Worm (Caenorhabditis elegans): ENCODE data around the gene nhr-13.

Gene nhr-13

ce11 chrV:2177307-2177764 is 14.9 kb upstream of the nhr-13 start, which contains the start of gene srbc-17:
Gene srbc-17, plus strand, starts transcription at chrV:2177714.
- TF ChIP-seq pha-4 (tag; optimal IDR thresholded peaks at IDR 0.05) (no peak), hmg-11 (tag; optimal IDR thresholded peaks at IDR 0.05) (no peak), unc-62 (GFP tag; optimal IDR thresholded peaks at IDR 0.05) (no peak), lin-39 (tag; optimal IDR thresholded peaks at IDR 0.05) (no peak), nhr-12 (tag; optimal IDR thresholded peaks at IDR 0.05) (no peak), ceh-9 (tag; optimal IDR thresholded peaks at IDR 0.05) (no peak), nhr-76 (tag; optimal IDR thresholded peaks at IDR 0.05) (no peak), egl-27 (tag; optimal IDR thresholded peaks at IDR 0.05) (no peak), ceh-28 (tag; optimal IDR thresholded peaks at IDR 0.05) (no peak), fos-1 (tag; optimal IDR thresholded peaks at IDR 0.05) (no peak), snpc-4 (tag; optimal IDR thresholded peaks at IDR 0.05) (no peak), nhr-11 (tag; optimal IDR thresholded peaks at IDR 0.05) (no peak), elt-2 (tag; optimal IDR thresholded peaks at IDR 0.05) (no peak), sea-2 (GFP tag; optimal IDR thresholded peaks at IDR 0.05) (no peak), nhr-28 (tag; optimal IDR thresholded peaks at IDR 0.05) (no peak), lsy-12 (tag; optimal IDR thresholded peaks at IDR 0.05) (no peak), tbx-2 (tag; optimal IDR thresholded peaks at IDR 0.05) (no peak), nhr-77 (tag; optimal IDR thresholded peaks at IDR 0.05) (no peak)

DNA sequence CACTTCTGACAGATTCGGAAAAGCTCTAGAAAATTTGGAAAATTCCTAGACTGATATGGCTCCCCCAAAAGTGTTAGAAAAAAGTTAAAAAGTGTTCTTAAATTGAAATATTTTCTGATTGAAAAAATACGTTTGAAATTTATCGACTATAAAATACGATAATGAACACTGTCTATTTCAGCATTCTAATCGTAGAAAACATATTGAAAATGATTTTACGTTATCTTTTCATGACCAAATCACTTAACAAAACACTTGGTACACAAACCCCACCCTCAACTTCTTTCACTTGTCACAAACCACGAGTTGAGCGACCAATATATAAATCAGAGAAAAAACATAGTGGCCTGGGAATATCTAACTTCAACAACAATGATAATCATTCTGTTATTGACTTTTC is 13.1 kb upstream of the nhr-13 start, which contains the start of gene cyp-33C1:
Gene cyp-33C1 (plus strand): TSS at position 301 of the 400 bp plus-strand sequence.
- no peak for TF ChIP-seq fkh-2 (tag; optimal IDR thresholded peaks at IDR 0.05)
- TF ChIP-seq nhr-25 (tag; optimal IDR thresholded peaks at IDR 0.05) = no peak
- TF ChIP-seq snpc-4 (tag; optimal IDR thresholded peaks at IDR 0.05) = no peak
- TF ChIP-seq eor-1 (tag; optimal IDR thresholded peaks at IDR 0.05) = no peak
- TF ChIP-seq hmg-11 (tag; optimal IDR thresholded peaks at IDR 0.05) = no peak
- no peak for TF ChIP-seq ZK546.5 (tag; optimal IDR thresholded peaks at IDR 0.05)
- no peak for TF ChIP-seq ztf-4 (tag; optimal IDR thresholded peaks at IDR 0.05)
- TF ChIP-seq egl-5 (tag; optimal IDR thresholded peaks at IDR 0.05) = no peak
- no peak for TF ChIP-seq jun-1 (tag; optimal IDR thresholded peaks at IDR 0.05)
- no peak for TF ChIP-seq lsy-12 (tag; optimal IDR thresholded peaks at IDR 0.05)

ce11 chrV:2181738-2182137 is 10.5 kb upstream of the nhr-13 start, which contains the start of gene srbc-16:
Gene srbc-16, plus strand, starts transcription at chrV:2182038.
- TF ChIP-seq zag-1 (tag; optimal IDR thresholded peaks at IDR 0.05) (no peak), mdl-1 (tag; optimal IDR thresholded peaks at IDR 0.05) (no peak), fos-1 (tag; optimal IDR thresholded peaks at IDR 0.05) (no peak), nhr-12 (tag; optimal IDR thresholded peaks at IDR 0.05) (no peak), nhr-28 (tag; optimal IDR thresholded peaks at IDR 0.05) (no peak), nhr-25 (tag; optimal IDR thresholded peaks at IDR 0.05) (no peak), lsy-12 (tag; optimal IDR thresholded peaks at IDR 0.05) (no peak), egl-5 (tag; optimal IDR thresholded peaks at IDR 0.05) (no peak), egl-27 (tag; optimal IDR thresholded peaks at IDR 0.05) (no peak), nhr-67 (tag; optimal IDR thresholded peaks at IDR 0.05) (no peak), unc-62 (GFP tag; optimal IDR thresholded peaks at IDR 0.05) (no peak), ama-1 (optimal IDR thresholded peaks at IDR 0.05) (no peak), tbx-2 (tag; optimal IDR thresholded peaks at IDR 0.05) (no peak), elt-3 (tag; optimal IDR thresholded peaks at IDR 0.05) (no peak)

ce11 chrV:2183162-2183561 is 9.1 kb upstream of the nhr-13 start, which contains the start of gene cyp-33C2:
Gene cyp-33C2, plus strand, starts transcription at chrV:2183488.
- no peak for TF ChIP-seq skn-1 (tag; optimal IDR thresholded peaks at IDR 0.05)
- no peak for TF ChIP-seq lin-15B (tag; optimal IDR thresholded peaks at IDR 0.05)
- TF ChIP-seq nhr-23 (tag; optimal IDR thresholded peaks at IDR 0.05) = no peak
- TF ChIP-seq ceh-9 (tag; optimal IDR thresholded peaks at IDR 0.05) = no peak
- no peak for TF ChIP-seq daf-12 (tag; optimal IDR thresholded peaks at IDR 0.05)
- TF ChIP-seq aly-2 (tag; optimal IDR thresholded peaks at IDR 0.05) = no peak
- no peak for TF ChIP-seq ztf-11 (tag; optimal IDR thresholded peaks at IDR 0.05)
- TF ChIP-seq snpc-4 (tag; optimal IDR thresholded peaks at IDR 0.05) = no peak
- no peak for TF ChIP-seq nhr-28 (tag; optimal IDR thresholded peaks at IDR 0.05)
- no peak for TF ChIP-seq elt-1 (tag; optimal IDR thresholded peaks at IDR 0.05)
- TF ChIP-seq zag-1 (tag; optimal IDR thresholded peaks at IDR 0.05) = no peak
- no peak for TF ChIP-seq tbx-2 (tag; optimal IDR thresholded peaks at IDR 0.05)
